Fruit fly (Drosophila melanogaster): ENCODE results near the gene CG15529.

The CG15529 gene

DNA sequence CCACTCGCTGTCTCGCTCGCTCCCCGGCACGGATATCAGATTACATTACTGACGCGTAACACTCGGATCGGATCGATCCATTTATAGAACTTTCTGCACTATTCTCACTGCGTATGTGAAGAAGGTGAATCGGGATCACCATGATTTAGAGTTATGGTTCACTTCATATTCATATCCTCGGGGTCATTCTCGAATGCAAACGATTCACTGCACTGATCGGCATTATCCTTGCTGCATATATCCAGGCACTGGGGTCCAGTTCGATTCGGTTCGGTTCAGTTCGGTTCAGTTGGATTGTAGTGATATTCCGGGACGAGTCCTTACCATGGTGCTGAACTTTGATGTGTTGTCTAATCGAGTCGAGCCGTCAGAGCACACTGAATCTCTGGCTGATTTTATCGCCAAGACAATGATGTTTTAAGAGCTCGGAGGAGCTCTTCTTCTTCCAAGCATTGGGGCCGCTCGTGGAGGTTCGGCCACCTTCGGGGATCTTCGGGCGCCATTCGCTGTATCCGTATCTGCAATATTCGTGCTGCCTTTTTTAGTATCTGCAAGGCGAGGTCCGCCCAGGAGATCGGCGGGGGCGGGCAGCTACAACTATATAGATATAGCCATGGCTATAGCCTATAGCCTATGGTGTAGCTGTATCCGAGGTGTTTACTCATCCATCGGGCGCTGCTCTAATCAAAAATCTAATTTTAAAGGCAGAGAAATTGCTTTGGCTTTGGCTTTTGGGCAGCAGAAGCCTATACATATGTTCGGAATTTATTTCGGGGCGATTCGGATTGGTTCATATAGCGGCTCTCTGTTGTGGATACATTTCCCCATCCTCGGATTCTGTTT lies 22.5 kb downstream of the CG15529 start, which contains the start of gene Mlc2:
Gene Mlc2, minus strand, starts transcription at position 392 of the 843 bp plus-strand sequence.
- TF ChIP-seq dl (GFP tag; optimal IDR thresholded peaks at IDR 0.05; ENCODE audit: insufficient read depth in 1 of 2, partially characterized antibody in 2 of 2) (no peak), Mio (GFP tag; optimal IDR thresholded peaks at IDR 0.05) (no peak), Hr83 (GFP tag; optimal IDR thresholded peaks at IDR 0.05; ENCODE audit: poor library complexity, severe bottlenecking) (no peak), OdsH (GFP tag; optimal IDR thresholded peaks at IDR 0.05) (no peak), dsf (GFP tag; optimal IDR thresholded peaks at IDR 0.05; ENCODE audit: borderline replicate concordance) (no peak), psq (GFP tag; optimal IDR thresholded peaks at IDR 0.05) (no peak), h (GFP tag; optimal IDR thresholded peaks at IDR 0.05) (no peak), jim (GFP tag; optimal IDR thresholded peaks at IDR 0.05) (no peak), brk (GFP tag; optimal IDR thresholded peaks at IDR 0.05) (no peak), lola (GFP tag; optimal IDR thresholded peaks at IDR 0.05) (no peak), rgr (GFP tag; optimal IDR thresholded peaks at IDR 0.05) (no peak), tai (GFP tag; optimal IDR thresholded peaks at IDR 0.05) (no peak), Dif (GFP tag; optimal IDR thresholded peaks at IDR 0.05; ENCODE audit: partially characterized antibody) (no peak), Rel (GFP tag; optimal IDR thresholded peaks at IDR 0.05) (no peak), Rel (tag; optimal IDR thresholded peaks at IDR 0.05) (no peak), sage (GFP tag; optimal IDR thresholded peaks at IDR 0.05) (no peak), usp (GFP tag; optimal IDR thresholded peaks at IDR 0.05) (no peak), Dfd (GFP tag; optimal IDR thresholded peaks at IDR 0.05) (no peak), dmrt93B (GFP tag; optimal IDR thresholded peaks at IDR 0.05) (no peak), GATAd (GFP tag; optimal IDR thresholded peaks at IDR 0.05) (no peak), Hnf4 (GFP tag; optimal IDR thresholded peaks at IDR 0.05) (no peak)

DNA sequence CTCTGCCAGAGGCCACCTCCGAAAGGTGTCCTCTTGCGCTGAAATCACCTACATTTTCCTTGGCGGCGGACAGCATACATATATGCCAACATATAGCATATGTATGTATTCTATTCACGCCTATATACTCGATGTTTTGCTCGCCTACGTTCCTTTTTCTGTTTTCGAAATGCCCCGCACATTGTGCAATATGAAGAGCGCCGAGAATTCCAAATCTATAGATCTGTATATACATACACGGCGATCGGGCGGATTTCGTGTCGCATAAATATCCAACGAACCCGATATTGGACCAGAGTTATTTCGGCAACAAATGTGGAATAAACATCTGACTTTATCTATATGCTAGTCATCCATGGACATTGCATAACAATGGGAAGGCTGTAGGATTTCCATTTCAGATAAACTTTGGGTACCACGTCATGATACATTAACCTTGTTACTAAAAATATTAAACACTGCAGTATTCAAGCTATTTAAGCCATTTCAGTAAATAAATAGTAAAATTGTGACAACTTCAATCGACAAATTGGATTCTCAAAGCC lies 23.3 kb downstream of the CG15529 start:
- no peak for TF ChIP-seq ey (GFP tag; optimal IDR thresholded peaks at IDR 0.05)
- no peak for TF ChIP-seq Jra (GFP tag; optimal IDR thresholded peaks at IDR 0.05)
- TF ChIP-seq N (GFP tag; optimal IDR thresholded peaks at IDR 0.05): no peak
- no peak for TF ChIP-seq Hnf4 (GFP tag; optimal IDR thresholded peaks at IDR 0.05)
- no peak for TF ChIP-seq sage (GFP tag; optimal IDR thresholded peaks at IDR 0.05)
- no peak for TF ChIP-seq tai (GFP tag; optimal IDR thresholded peaks at IDR 0.05)
- no peak for TF ChIP-seq psq (GFP tag; optimal IDR thresholded peaks at IDR 0.05)

DNA sequence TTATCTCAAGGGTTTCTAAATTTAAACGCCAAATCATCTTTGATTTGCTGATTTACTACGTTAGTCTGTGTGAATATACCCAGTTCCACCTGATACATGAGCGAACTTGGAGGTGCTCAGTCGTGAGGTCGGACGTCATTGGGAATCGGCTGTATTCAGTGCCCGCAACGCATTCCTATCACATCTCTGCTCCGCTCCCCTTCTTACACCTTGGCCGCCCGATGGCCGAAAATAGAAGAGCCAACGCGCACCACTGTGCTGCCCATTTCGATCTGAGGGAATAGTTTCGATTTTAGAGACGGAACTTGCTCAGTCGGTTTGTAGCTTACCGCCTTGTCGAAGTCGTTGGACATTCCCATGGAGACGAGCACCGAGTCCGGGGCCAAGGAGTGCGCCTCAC lies 24.5 kb downstream of the CG15529 start:
- TF ChIP-seq Rel (GFP tag; optimal IDR thresholded peaks at IDR 0.05) (no peak), Rel (tag; optimal IDR thresholded peaks at IDR 0.05) (no peak), dsf (GFP tag; optimal IDR thresholded peaks at IDR 0.05; ENCODE audit: borderline replicate concordance) (no peak), CG9705 (GFP tag; optimal IDR thresholded peaks at IDR 0.05) (no peak), sv (GFP tag; optimal IDR thresholded peaks at IDR 0.05) (no peak), fru (GFP tag; optimal IDR thresholded peaks at IDR 0.05) (no peak), HLH106 (tag; optimal IDR thresholded peaks at IDR 0.05) (no peak), brk (GFP tag; optimal IDR thresholded peaks at IDR 0.05) (no peak), sage (GFP tag; optimal IDR thresholded peaks at IDR 0.05) (no peak), CG32264 (GFP tag; optimal IDR thresholded peaks at IDR 0.05) (no peak), N (GFP tag; optimal IDR thresholded peaks at IDR 0.05) (no peak), pan (optimal IDR thresholded peaks at IDR 0.05) (no peak)

DNA sequence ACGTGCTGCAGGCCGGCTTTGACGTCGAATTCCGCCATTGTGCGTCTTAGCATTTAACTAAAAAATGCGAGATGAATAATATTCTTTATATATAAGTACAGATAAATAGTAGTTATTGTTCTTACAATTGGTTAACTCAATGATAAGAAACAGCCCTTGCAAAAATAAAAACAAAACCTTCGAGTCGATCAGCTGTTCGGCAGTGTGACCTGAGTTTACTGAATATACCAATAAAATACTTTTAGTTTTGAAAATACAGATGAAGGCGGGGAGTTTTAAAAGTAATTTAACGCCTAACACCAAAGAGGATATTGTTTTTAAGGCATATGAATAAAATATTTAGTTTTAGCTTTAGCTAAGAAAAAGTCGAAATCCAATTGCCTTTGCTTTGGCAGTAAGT lies 25.6 kb downstream of the CG15529 start, which contains the start of the genes CG1983 and CG15530:
Gene CG1983, minus strand, starts transcription at position 207 of the 400 bp plus-strand sequence.
Gene CG15530, plus strand, starts transcription at position 384 of the 400 bp plus-strand sequence.
- TF ChIP-seq Abd-B (GFP tag; optimal IDR thresholded peaks at IDR 0.05): no peak
- TF ChIP-seq HLH106 (tag; optimal IDR thresholded peaks at IDR 0.05): no peak
- no peak for TF ChIP-seq foxo (GFP tag; optimal IDR thresholded peaks at IDR 0.05)
- TF ChIP-seq GATAd (GFP tag; optimal IDR thresholded peaks at IDR 0.05): no peak
- TF ChIP-seq sv (GFP tag; optimal IDR thresholded peaks at IDR 0.05): no peak
- no peak for TF ChIP-seq usp (GFP tag; optimal IDR thresholded peaks at IDR 0.05)
- no peak for TF ChIP-seq Dfd (GFP tag; optimal IDR thresholded peaks at IDR 0.05)
- no peak for TF ChIP-seq fru (GFP tag; optimal IDR thresholded peaks at IDR 0.05)
- TF ChIP-seq ey (GFP tag; optimal IDR thresholded peaks at IDR 0.05): no peak
- no peak for TF ChIP-seq pan (optimal IDR thresholded peaks at IDR 0.05)
- no peak for TF ChIP-seq dl (GFP tag; optimal IDR thresholded peaks at IDR 0.05; ENCODE audit: insufficient read depth in 1 of 2, partially characterized antibody in 2 of 2)
- TF ChIP-seq OdsH (GFP tag; optimal IDR thresholded peaks at IDR 0.05): no peak
- TF ChIP-seq Hr78 (GFP tag; optimal IDR thresholded peaks at IDR 0.05): no peak
- TF ChIP-seq Vsx2 (GFP tag; optimal IDR thresholded peaks at IDR 0.05; ENCODE audit: partially characterized antibody): no peak
- no peak for TF ChIP-seq Rel (GFP tag; optimal IDR thresholded peaks at IDR 0.05)
- TF ChIP-seq Rel (tag; optimal IDR thresholded peaks at IDR 0.05): no peak
- no peak for TF ChIP-seq Jra (GFP tag; optimal IDR thresholded peaks at IDR 0.05)
- TF ChIP-seq CG9705 (GFP tag; optimal IDR thresholded peaks at IDR 0.05): no peak
